Worm (Caenorhabditis elegans) whole organism, early embryonic: Measurements from ENCODE around the gene T25B6.4.

ENCODE experiments used
- ama-1 ChIP-seq: fragments of 150-350 bp; optimal IDR thresholded peaks from 2 replicates; lab custom pipeline; 2014
- ets-7 ChIP-seq: sonication (generic microtip); optimal IDR thresholded peaks from 2 replicates; lab custom pipeline; 2016; ENCODE audit warnings: missing genotype, missing genetic modification characterization, missing compliant biosample characterization

- TF ChIP-seq ama-1 (lab: Kevin White, UChicago) (no peak), ets-7 (no peak)
These were observed 18.8 kb downstream of the T25B6.4 start, which contains the start of gene nep-22 for ce11 chrX:9034310-9034709.
